Worm (Caenorhabditis elegans) whole organism, late embryonic: ENCODE results near the gene Y38E10A.34.

Source experiments
- ceh-22 ChIP-seq: sonication (generic microtip); optimal IDR thresholded peaks from 2 replicates; lab custom pipeline; 2017; ENCODE audit warnings: missing biosample characterization, missing genetic modification characterization
- elt-2 ChIP-seq: sonication (generic microtip); optimal IDR thresholded peaks from 2 replicates; lab custom pipeline; 2016; ENCODE audit warnings: missing genetic modification reagents, missing genetic modification characterization, missing compliant biosample characterization
- lin-11 ChIP-seq: fragments of 200-800 bp; sonication (Bioruptor generic); optimal IDR thresholded peaks from 2 replicates; lab custom pipeline; 2018; ENCODE audit warnings: mild to moderate bottlenecking, missing genetic modification characterization, missing compliant biosample characterization
- nfya-1 ChIP-seq: sonication (generic microtip); optimal IDR thresholded peaks from 2 replicates; lab custom pipeline; 2017; ENCODE audit warnings: missing genetic modification characterization, mild to moderate bottlenecking, missing compliant biosample characterization, antibody characterized with exemption, moderate library complexity
- pha-4 ChIP-seq: fragments of 150-350 bp; optimal IDR thresholded peaks from 2 replicates; lab custom pipeline; 2018; ENCODE audit warnings: missing biosample characterization, missing genetic modification reagents, missing genetic modification characterization
- pqm-1 ChIP-seq: sonication (generic microtip); optimal IDR thresholded peaks from 2 replicates; lab custom pipeline; 2016; ENCODE audit warnings: missing genetic modification characterization, missing compliant biosample characterization
- pros-1 ChIP-seq: fragments of 150-350 bp; optimal IDR thresholded peaks from 2 replicates; lab custom pipeline; 2014; ENCODE audit warnings: missing biosample characterization, missing genetic modification reagents, missing genetic modification characterization
- unc-55 ChIP-seq: sonication (generic microtip); optimal IDR thresholded peaks from 2 replicates; lab custom pipeline; 2017; ENCODE audit warnings: missing biosample characterization, missing genetic modification reagents, missing genetic modification characterization

- TF ChIP-seq ceh-22 (no peak), elt-2 (no peak), lin-11 (no peak), unc-55 (GFP tag; lab: Kevin White, UChicago) (no peak), pha-4 (tag; lab: Kevin White, UChicago) (no peak), pros-1 (tag; lab: Kevin White, UChicago) (no peak), nfya-1 (no peak), pqm-1 (tag; lab: Kevin White, UChicago) (no peak)
These were observed 30.9 kb downstream of the Y38E10A.34 start for ce11 chrII:12661930-12662329.
